Fruit fly (Drosophila melanogaster) whole organism, embryonic: ENCODE results near the gene Tmtc4.

Experiments
- Asciz ChIP-seq: fragments of 200-800 bp; sonication (Bioruptor generic); optimal IDR thresholded peaks from 2 replicates; lab custom pipeline; 2017; ENCODE audit warnings: missing biosample characterization, mild to moderate bottlenecking, missing genetic modification characterization, missing genetic modification reagents
- CG10321 ChIP-seq: fragments of 200-800 bp; sonication (Bioruptor generic); IDR thresholded peaks from 2 replicates; pipeline ENCODE4 v1.3.6; 2022; ENCODE audit warnings: missing biosample characterization, missing genetic modification characterization
- CG12236 ChIP-seq: fragments of 200-800 bp; sonication (Bioruptor generic); optimal IDR thresholded peaks from 2 replicates; lab custom pipeline; 2016; ENCODE audit warnings: missing biosample characterization, missing genetic modification characterization
- CG14710 ChIP-seq: fragments of 200-800 bp; sonication (Bioruptor generic); optimal IDR thresholded peaks from 3 replicates; lab custom pipeline; 2019; ENCODE audit warnings: missing biosample characterization, mild to moderate bottlenecking, missing genetic modification characterization, moderate library complexity
- CG17328 ChIP-seq: fragments of 200-800 bp; sonication (Bioruptor generic); IDR thresholded peaks from 2 replicates; pipeline ENCODE4 v1.3.6; 2022; ENCODE audit warnings: missing biosample characterization, missing genetic modification characterization
- CG30020 ChIP-seq: fragments of 200-800 bp; optimal IDR thresholded peaks from 2 replicates; lab custom pipeline; 2019; ENCODE audit warnings: missing biosample characterization, mild to moderate bottlenecking, missing genetic modification characterization, moderate library complexity
- CG4617 ChIP-seq: fragments of 200-800 bp; sonication (Bioruptor generic); optimal IDR thresholded peaks from 3 replicates; lab custom pipeline; 2016; ENCODE audit warnings: missing biosample characterization, missing genetic modification characterization, borderline replicate concordance
- CG5953 ChIP-seq: fragments of 200-800 bp; sonication (Bioruptor generic); IDR thresholded peaks from 2 replicates; pipeline ENCODE4 v1.3.6; 2022; ENCODE audit warnings: missing biosample characterization, missing genetic modification characterization
- CG6654 ChIP-seq: fragments of 200-800 bp; sonication (Bioruptor generic); optimal IDR thresholded peaks from 2 replicates; lab custom pipeline; 2017; ENCODE audit warnings: missing biosample characterization, mild to moderate bottlenecking, missing genetic modification characterization
- CG7556 ChIP-seq: fragments of 200-800 bp; sonication (Bioruptor generic); optimal IDR thresholded peaks from 2 replicates; lab custom pipeline; 2017; ENCODE audit warnings: missing biosample characterization, mild to moderate bottlenecking, missing genetic modification characterization
- CG8290 ChIP-seq, 3 experiments: fragments of 200-800 bp; sonication (Bioruptor generic); optimal IDR thresholded peaks; 2 replicates each; lab custom pipeline; 2016 to 2019; ENCODE audit warnings: missing biosample characterization in 3 of 3, missing genetic modification characterization in 3 of 3, mild to moderate bottlenecking in 2 of 3, moderate library complexity in 1 of 3
- CG8359 ChIP-seq: fragments of 200-800 bp; sonication (Bioruptor generic); optimal IDR thresholded peaks from 2 replicates; lab custom pipeline; 2017; ENCODE audit warnings: missing biosample characterization, mild to moderate bottlenecking, missing genetic modification characterization, borderline replicate concordance
- CG8944 ChIP-seq: fragments of 200-800 bp; sonication (Bioruptor generic); optimal IDR thresholded peaks from 3 replicates; lab custom pipeline; 2016; ENCODE audit warnings: missing biosample characterization, missing genetic modification characterization
- Dll ChIP-seq: fragments of 200-800 bp; sonication (Bioruptor generic); IDR thresholded peaks from 4 replicates; pipeline ENCODE4 v1.3.6; 2022; ENCODE audit warnings: missing biosample characterization, missing genetic modification characterization; ENCODE audit not compliant: partially characterized antibody
- Doc3 ChIP-seq: fragments of 200-800 bp; sonication (Bioruptor generic); IDR thresholded peaks from 3 replicates; pipeline ENCODE4 v1.3.6; 2022; ENCODE audit warnings: missing biosample characterization, missing genetic modification characterization; ENCODE audit not compliant: partially characterized antibody
- Eip74EF ChIP-seq, 2 experiments: fragments of 200-800 bp in 1 of 2; fragments of >200 bp in 1 of 2; sonication (Bioruptor generic) in 1 of 2; optimal IDR thresholded peaks; 2 replicates each; lab custom pipeline; 2017 to 2019; ENCODE audit warnings: missing biosample characterization in 2 of 2, missing genetic modification characterization in 2 of 2, mild to moderate bottlenecking in 1 of 2, moderate library complexity in 1 of 2
- Fer2 ChIP-seq: fragments of 200-800 bp; sonication (Bioruptor generic); optimal IDR thresholded peaks from 2 replicates; lab custom pipeline; 2018; ENCODE audit warnings: missing biosample characterization, mild to moderate bottlenecking, missing genetic modification characterization, moderate library complexity
- Fer3 ChIP-seq: fragments of 200-800 bp; sonication (Bioruptor generic); optimal IDR thresholded peaks from 2 replicates; lab custom pipeline; 2018; ENCODE audit warnings: missing biosample characterization, mild to moderate bottlenecking, missing genetic modification characterization, moderate library complexity
- Gug ChIP-seq: fragments of 200-800 bp; sonication (Bioruptor generic); IDR thresholded peaks from 4 replicates; pipeline ENCODE4 v1.3.6; 2022; ENCODE audit warnings: missing biosample characterization, missing genetic modification characterization
- HLH4C ChIP-seq: fragments of 200-800 bp; sonication (Bioruptor generic); IDR thresholded peaks from 3 replicates; pipeline ENCODE4 v1.3.6; 2022; ENCODE audit warnings: missing biosample characterization, missing genetic modification characterization; ENCODE audit not compliant: partially characterized antibody
- Jarid2 ChIP-seq: fragments of 200-800 bp; sonication (Bioruptor generic); optimal IDR thresholded peaks from 3 replicates; lab custom pipeline; 2017; ENCODE audit warnings: mild to moderate bottlenecking, missing biosample characterization, missing genetic modification reagents, missing genetic modification characterization
- Lhr ChIP-seq: fragments of 200-800 bp; sonication (Bioruptor generic); optimal IDR thresholded peaks from 3 replicates; lab custom pipeline; 2017; ENCODE audit warnings: mild to moderate bottlenecking, missing biosample characterization, missing genetic modification reagents, missing genetic modification characterization
- NfI ChIP-seq: fragments of 200-800 bp; sonication (Bioruptor generic); optimal IDR thresholded peaks from 3 replicates; lab custom pipeline; 2018; ENCODE audit warnings: missing biosample characterization, mild to moderate bottlenecking, missing genetic modification characterization, moderate library complexity
- Sox100B ChIP-seq: fragments of 200-800 bp; sonication (Bioruptor generic); optimal IDR thresholded peaks from 3 replicates; lab custom pipeline; 2018; ENCODE audit warnings: missing biosample characterization, mild to moderate bottlenecking, missing genetic modification characterization
- Xbp1 ChIP-seq: fragments of 200-800 bp; sonication (Bioruptor generic); optimal IDR thresholded peaks from 3 replicates; lab custom pipeline; 2016; ENCODE audit warnings: missing biosample characterization, mild to moderate bottlenecking, missing genetic modification characterization
- YL-1 ChIP-seq: fragments of 200-800 bp; sonication (Bioruptor generic); optimal IDR thresholded peaks from 3 replicates; lab custom pipeline; 2017; ENCODE audit warnings: missing biosample characterization, mild to moderate bottlenecking, missing genetic modification characterization
- amos ChIP-seq: fragments of 200-800 bp; sonication (Bioruptor generic); IDR thresholded peaks from 2 replicates; pipeline ENCODE4 v1.3.6; 2022; ENCODE audit warnings: missing biosample characterization, missing genetic modification characterization; ENCODE audit not compliant: partially characterized antibody
- ap ChIP-seq: fragments of 200-800 bp; sonication (Bioruptor generic); IDR thresholded peaks from 2 replicates; pipeline ENCODE4 v1.3.6; 2022; ENCODE audit warnings: missing biosample characterization, missing genetic modification characterization
- cato ChIP-seq: fragments of 200-800 bp; sonication (Bioruptor generic); optimal IDR thresholded peaks from 2 replicates; lab custom pipeline; 2016; ENCODE audit warnings: missing biosample characterization, missing genetic modification characterization, borderline replicate concordance
- dmrt11E ChIP-seq: fragments of 200-800 bp; sonication (Bioruptor generic); optimal IDR thresholded peaks from 3 replicates; lab custom pipeline; 2018; ENCODE audit warnings: missing biosample characterization, mild to moderate bottlenecking, missing genetic modification characterization, moderate library complexity
- dmrt99B ChIP-seq: fragments of 200-800 bp; sonication (Bioruptor generic); optimal IDR thresholded peaks from 2 replicates; lab custom pipeline; 2018; ENCODE audit warnings: missing biosample characterization, mild to moderate bottlenecking, missing genetic modification characterization, moderate library complexity
- emc ChIP-seq: fragments of 200-800 bp; sonication (Bioruptor generic); optimal IDR thresholded peaks from 2 replicates; lab custom pipeline; 2016; ENCODE audit warnings: missing biosample characterization, missing genetic modification characterization
- en ChIP-seq: fragments of 200-800 bp; sonication (Bioruptor generic); optimal IDR thresholded peaks from 2 replicates; lab custom pipeline; 2016; ENCODE audit warnings: missing biosample characterization, missing genetic modification characterization
- ewg ChIP-seq: fragments of 200-800 bp; sonication (Bioruptor generic); optimal IDR thresholded peaks from 3 replicates; lab custom pipeline; 2017; ENCODE audit warnings: mild to moderate bottlenecking, missing biosample characterization, missing genetic modification reagents, missing genetic modification characterization
- exex ChIP-seq: fragments of 200-800 bp; sonication (Bioruptor generic); optimal IDR thresholded peaks from 4 replicates; lab custom pipeline; 2018; ENCODE audit warnings: missing biosample characterization, mild to moderate bottlenecking, missing genetic modification characterization, moderate library complexity
- fd64A ChIP-seq: fragments of 200-800 bp; sonication (Bioruptor generic); optimal IDR thresholded peaks from 3 replicates; lab custom pipeline; 2018; ENCODE audit warnings: missing biosample characterization, mild to moderate bottlenecking, missing genetic modification characterization
- ftz-f1 ChIP-seq: fragments of 200-800 bp; sonication (Bioruptor generic); optimal IDR thresholded peaks from 2 replicates; lab custom pipeline; 2016; ENCODE audit warnings: missing biosample characterization, missing genetic modification characterization
- gce ChIP-seq: fragments of 200-800 bp; sonication (Bioruptor generic); IDR thresholded peaks from 3 replicates; pipeline ENCODE4 v1.3.6; 2022; ENCODE audit warnings: missing biosample characterization, missing genetic modification characterization
- hbn ChIP-seq: fragments of 200-800 bp; sonication (Bioruptor generic); IDR thresholded peaks from 2 replicates; pipeline ENCODE4 v1.3.6; 2022; ENCODE audit warnings: missing biosample characterization, missing genetic modification characterization; ENCODE audit not compliant: partially characterized antibody
- jing ChIP-seq: fragments of 200-800 bp; sonication (Bioruptor generic); optimal IDR thresholded peaks from 2 replicates; lab custom pipeline; 2018; ENCODE audit warnings: missing biosample characterization, mild to moderate bottlenecking, missing genetic modification characterization
- nau ChIP-seq: fragments of 200-800 bp; sonication (Bioruptor generic); optimal IDR thresholded peaks from 3 replicates; lab custom pipeline; 2017; ENCODE audit warnings: missing biosample characterization, mild to moderate bottlenecking, missing genetic modification characterization, missing genetic modification reagents
- pan ChIP-seq, 4 experiments: fragments of >200 bp in 3 of 4; fragments of 200-800 bp in 1 of 4; sonication (Bioruptor generic) in 1 of 4; optimal IDR thresholded peaks in 3 of 4; IDR thresholded peaks in 1 of 4; 2 replicates each; pipeline versions ENCODE4 v1.3.6 to Lab custom; 2017 to 2022; ENCODE audit warnings: missing biosample characterization in 2 of 4, missing genetic modification characterization in 2 of 4, mixed read lengths in 1 of 4
- pfk ChIP-seq: fragments of 200-800 bp; sonication (Bioruptor generic); optimal IDR thresholded peaks from 2 replicates; lab custom pipeline; 2018; ENCODE audit warnings: missing biosample characterization, mild to moderate bottlenecking, missing genetic modification characterization, moderate library complexity
- stwl ChIP-seq: fragments of 200-800 bp; sonication (Bioruptor generic); optimal IDR thresholded peaks from 3 replicates; lab custom pipeline; 2018; ENCODE audit warnings: missing biosample characterization, mild to moderate bottlenecking, missing genetic modification characterization, moderate library complexity
- wek ChIP-seq: fragments of 200-800 bp; sonication (Bioruptor generic); optimal IDR thresholded peaks from 3 replicates; lab custom pipeline; 2018; ENCODE audit warnings: missing biosample characterization, mild to moderate bottlenecking, missing genetic modification characterization, moderate library complexity
- zfh2 ChIP-seq: fragments of 200-800 bp; sonication (Bioruptor generic); optimal IDR thresholded peaks from 2 replicates; lab custom pipeline; 2016; ENCODE audit warnings: missing biosample characterization, missing genetic modification characterization

The Tmtc4 gene

dm6 chr3R:15356645-15357431 is 5.8 kb downstream of the Tmtc4 start, which contains the start of the genes Atg4b and Hibch (continued):
- TF ChIP-seq hbn (GFP tag; lab: Robert Waterston, UW) = no peak
- peak; percentile 79 for TF ChIP-seq CG30020 (tag; lab: Kevin White, UChicago)
- peak; percentile 43 for TF ChIP-seq Lhr (GFP tag; lab: Kevin White, UChicago)
- TF ChIP-seq jing (GFP tag; lab: Kevin White, UChicago) = no peak
- peak; percentile 87 for TF ChIP-seq CG7556 (GFP tag; lab: Kevin White, UChicago)
- peak; percentile 47 for TF ChIP-seq pfk (GFP tag; lab: Kevin White, UChicago)
- peak; percentile 69 for TF ChIP-seq zfh2
- TF ChIP-seq amos = peak; percentile 41; the same call in 1 of the 2 replicates
- TF ChIP-seq CG4617 = peak; percentile 82
- TF ChIP-seq Xbp1 (GFP tag; lab: Kevin White, UChicago) = peak; percentile 88
- no peak for TF ChIP-seq CG12236 (GFP tag; lab: Kevin White, UChicago)
- no peak for TF ChIP-seq emc (GFP tag; lab: Kevin White, UChicago)
- TF ChIP-seq CG8944 (GFP tag; lab: Kevin White, UChicago) = peak; percentile 38
- peak; percentile 56; the same call in 1 of the 2 replicates for TF ChIP-seq CG5953 (GFP tag; lab: Robert Waterston, UW)
- TF ChIP-seq Sox100B (GFP tag; lab: Kevin White, UChicago) = no peak
- TF ChIP-seq cato (GFP tag; lab: Kevin White, UChicago) = peak; percentile 58
- TF ChIP-seq dmrt99B (tag; lab: Kevin White, UChicago) = no peak
- TF ChIP-seq CG8290 (GFP tag; optimal IDR thresholded peaks at IDR 0.05; lab: Kevin White, UChicago) = no peak
- peak; percentile 48 to 54 for TF ChIP-seq CG8290 (tag; optimal IDR thresholded peaks at IDR 0.05; lab: Kevin White, UChicago)
- no peak for TF ChIP-seq Dll (GFP tag; lab: Robert Waterston, UW)
- TF ChIP-seq NfI (GFP tag; lab: Kevin White, UChicago) = peak; percentile 85
- TF ChIP-seq HLH4C (GFP tag; lab: Robert Waterston, UW) = no peak
- TF ChIP-seq Eip74EF (GFP tag; optimal IDR thresholded peaks at IDR 0.05; lab: Kevin White, UChicago) = no peak
- peak; percentile 87 for TF ChIP-seq exex (tag; lab: Kevin White, UChicago)
- TF ChIP-seq YL-1 = peak; percentile 94
- peak; percentile 86 for TF ChIP-seq Fer2 (tag; lab: Kevin White, UChicago)
- peak; percentile 63 for TF ChIP-seq CG6654 (GFP tag; lab: Kevin White, UChicago)
- peak; percentile 87 for TF ChIP-seq Fer3 (tag; lab: Kevin White, UChicago)
- no peak for TF ChIP-seq nau
- TF ChIP-seq stwl = peak; percentile 51
- no peak; the same call in 1 of the 2 replicates for TF ChIP-seq CG17328
- no peak for TF ChIP-seq Doc3 (GFP tag; lab: Robert Waterston, UW)
- TF ChIP-seq CG14710 (tag; lab: Kevin White, UChicago) = peak; percentile 91
- no peak for TF ChIP-seq fd64A (GFP tag; lab: Kevin White, UChicago)
- TF ChIP-seq CG10321 (GFP tag; lab: Robert Waterston, UW) = no peak
- TF ChIP-seq Asciz (GFP tag; lab: Kevin White, UChicago) = no peak
- peak; percentile 79 for TF ChIP-seq wek
- peak; percentile 98 for TF ChIP-seq ewg (GFP tag; lab: Kevin White, UChicago)
- no peak for TF ChIP-seq Jarid2 (GFP tag; lab: Kevin White, UChicago)
- peak; percentile 78 for TF ChIP-seq dmrt11E
- TF ChIP-seq CG8359 = peak; percentile 52
- no peak for TF ChIP-seq gce (GFP tag; lab: Robert Waterston, UW)
- peak; percentile 53; the same call in 1 of the 2 replicates for TF ChIP-seq ap (GFP tag; lab: Robert Waterston, UW)
- TF ChIP-seq Gug (GFP tag; lab: Robert Waterston, UW) = peak; percentile 81
- TF ChIP-seq en (GFP tag; lab: Kevin White, UChicago) = no peak
- TF ChIP-seq ftz-f1 (GFP tag; lab: Kevin White, UChicago) = no peak
- no peak for TF ChIP-seq pan (optimal IDR thresholded peaks at IDR 0.05; lab: Kevin White, UChicago)
- peak in 1 of 2 experiments; percentile 83 for TF ChIP-seq pan (GFP tag; optimal IDR thresholded peaks at IDR 0.05 in 1 of 2, IDR thresholded peaks at IDR 0.05 in 1 of 2)
